Fruit fly (Drosophila melanogaster): Measurements from ENCODE around the gene CG43083.

The CG43083 gene

DNA sequence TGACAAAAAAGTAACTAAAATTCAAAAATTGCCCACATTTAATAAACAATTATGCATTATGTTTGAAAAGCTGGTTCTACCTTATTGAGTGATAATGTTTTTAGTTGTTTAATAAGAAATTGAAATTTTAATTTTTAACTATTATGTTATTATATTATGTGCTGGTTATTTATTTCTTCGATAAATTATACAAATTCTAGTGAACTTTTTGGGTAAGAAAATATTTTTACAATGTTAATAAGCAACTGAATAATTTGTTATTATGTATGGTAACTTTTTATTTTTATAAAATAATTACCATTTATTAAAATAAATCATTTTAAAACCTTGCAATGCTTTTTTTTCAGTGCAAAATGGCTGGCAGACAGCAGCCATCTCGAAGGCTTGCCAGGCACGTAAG, 31.9 kb upstream of the CG43083 start (continued):
- TF ChIP-seq CG15269 (tag; optimal IDR thresholded peaks at IDR 0.05) (peak; percentile 2), CG14965 (GFP tag; optimal IDR thresholded peaks at IDR 0.05; ENCODE audit: borderline replicate concordance) (no peak), croc (GFP tag; conservative IDR thresholded peaks at IDR 0.05) (no peak), PHDP (tag; optimal IDR thresholded peaks at IDR 0.05) (no peak)

DNA sequence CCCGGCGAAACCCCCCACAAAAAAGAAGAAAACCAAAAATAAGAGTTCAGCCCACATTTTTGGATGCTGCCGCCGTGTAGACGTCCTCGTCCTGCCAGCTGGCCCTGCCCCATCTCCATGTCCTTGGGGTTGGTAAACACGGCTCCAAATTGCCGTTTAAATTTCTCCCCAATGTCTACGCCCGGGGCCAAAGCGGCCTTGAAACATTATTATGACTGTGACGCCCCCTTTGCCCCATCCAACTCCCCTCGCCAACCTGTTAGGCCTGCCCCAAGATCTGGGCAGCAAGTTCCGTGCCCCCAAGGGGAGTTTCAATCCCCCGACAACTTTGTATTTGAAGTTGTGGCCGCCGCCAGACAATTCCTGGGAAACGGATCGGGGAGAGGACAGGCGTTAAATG, 31.5 kb upstream of the CG43083 start:
- TF ChIP-seq CG1832 (GFP tag; optimal IDR thresholded peaks at IDR 0.05) (peak; percentile 18), Mad (GFP tag; optimal IDR thresholded peaks at IDR 0.05) (no peak), CG18599 (GFP tag; optimal IDR thresholded peaks at IDR 0.05) (peak; percentile 30), Nf-YB (GFP tag; optimal IDR thresholded peaks at IDR 0.05) (no peak), CG6813 (GFP tag; optimal IDR thresholded peaks at IDR 0.05) (no peak), disco-r (GFP tag; optimal IDR thresholded peaks at IDR 0.05) (no peak), mirr (GFP tag; optimal IDR thresholded peaks at IDR 0.05) (peak; percentile 69), cato (GFP tag; optimal IDR thresholded peaks at IDR 0.05; ENCODE audit: borderline replicate concordance) (no peak), Ets65A (GFP tag) (peak; percentile 80), CG2202 (tag; optimal IDR thresholded peaks at IDR 0.05) (no peak), crol (GFP tag; IDR thresholded peaks at IDR 0.05) (peak; percentile 67), Med (GFP tag) (peak; percentile 81), Gug (GFP tag; IDR thresholded peaks at IDR 0.05) (no peak), sob (GFP tag; IDR thresholded peaks at IDR 0.05) (peak; percentile 5; the same call in 1 of the 2 replicates), CG13894 (tag; optimal IDR thresholded peaks at IDR 0.05) (peak; percentile 83), abd-A (tag; optimal IDR thresholded peaks at IDR 0.05) (peak; percentile 98), lov (optimal IDR thresholded peaks at IDR 0.05) (no peak), lov (GFP tag; IDR thresholded peaks at IDR 0.05) (no peak), D19A (tag; optimal IDR thresholded peaks at IDR 0.05) (no peak), lab (GFP tag; optimal IDR thresholded peaks at IDR 0.05) (peak; percentile 14), scrt (GFP tag; optimal IDR thresholded peaks at IDR 0.05) (peak; percentile 62), MBD-R2 (GFP tag; IDR thresholded peaks at IDR 0.05) (0 out of 2 replicates have a peak, but pooled peaks have one; percentile 11), Sry-β (GFP tag; optimal IDR thresholded peaks at IDR 0.05) (no peak), CG10543 (GFP tag; optimal IDR thresholded peaks at IDR 0.05) (peak; percentile 28), CG32767 (GFP tag; IDR thresholded peaks at IDR 0.05) (no peak), CG6272 (GFP tag; IDR thresholded peaks at IDR 0.05) (0 out of 2 replicates have a peak, but pooled peaks have one; percentile 5), wdn (GFP tag; IDR thresholded peaks at IDR 0.05) (0 out of 2 replicates have a peak, but pooled peaks have one; percentile 8), NFAT (GFP tag; IDR thresholded peaks at IDR 0.05) (0 out of 2 replicates have a peak, but pooled peaks have one; percentile 23), ftz-f1 (GFP tag; optimal IDR thresholded peaks at IDR 0.05) (peak; percentile 11), CG9932 (GFP tag; IDR thresholded peaks at IDR 0.05) (0 out of 2 replicates have a peak, but pooled peaks have one; percentile 31), CG12071 (GFP tag; optimal IDR thresholded peaks at IDR 0.05) (peak; percentile 10), knrl (GFP tag; IDR thresholded peaks at IDR 0.05; ENCODE audit: partially characterized antibody) (0 out of 3 replicates have a peak, but pooled peaks have one; percentile 24), CG11560 (tag; IDR thresholded peaks at IDR 0.05) (0 out of 3 replicates have a peak, but pooled peaks have one; percentile 33)

DNA sequence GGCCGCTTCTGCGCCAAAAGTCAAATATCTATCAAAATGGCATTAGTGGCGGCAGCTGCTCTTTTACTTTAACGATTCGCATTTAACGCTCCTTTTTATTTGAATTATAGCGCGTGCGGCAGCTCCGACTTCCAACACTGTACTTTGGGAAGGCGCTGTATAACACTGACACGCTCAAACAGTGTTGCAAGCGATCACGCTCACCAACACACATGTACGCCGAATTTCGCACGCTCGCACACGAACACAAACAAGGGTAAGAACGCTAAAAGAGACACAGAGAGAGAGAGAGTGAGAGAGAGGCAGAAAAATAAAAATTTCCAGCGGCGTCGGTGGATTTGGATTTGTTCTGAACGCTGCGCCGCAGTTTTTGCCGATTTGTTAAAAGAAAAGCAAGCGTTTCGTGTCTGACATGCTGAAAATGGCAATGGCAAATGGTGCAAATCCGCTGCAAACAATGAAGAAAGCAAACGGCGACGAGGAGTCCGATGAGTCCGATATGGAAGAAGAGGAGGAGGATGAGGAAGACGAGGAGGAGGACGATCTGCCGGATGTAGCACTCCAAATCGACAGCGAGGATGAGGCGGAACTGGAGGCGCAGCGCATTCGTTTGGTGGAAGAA, 28.6 kb upstream of the CG43083 start, which contains the start of gene Phs:
TSS of gene Phs (plus strand) at position 276 of the 622 bp plus-strand sequence.
- TF ChIP-seq pzg (GFP tag; optimal IDR thresholded peaks at IDR 0.05) (peak; percentile 85), chif (GFP tag; optimal IDR thresholded peaks at IDR 0.05) (peak; percentile 72 to 87), Fer2 (tag; optimal IDR thresholded peaks at IDR 0.05) (peak; percentile 42), CG18011 (GFP tag; optimal IDR thresholded peaks at IDR 0.05) (peak; percentile 56), Hey (tag; optimal IDR thresholded peaks at IDR 0.05) (no peak), esg (GFP tag; conservative IDR thresholded peaks at IDR 0.05) (no peak), CG15269 (tag; optimal IDR thresholded peaks at IDR 0.05) (peak; percentile 47), grau (tag; optimal IDR thresholded peaks at IDR 0.05) (peak; percentile 55), YL-1 (GFP tag; optimal IDR thresholded peaks at IDR 0.05) (peak; percentile 77), C15 (GFP tag; IDR thresholded peaks at IDR 0.05) (peak; percentile 51; the same call in 1 of the 3 replicates), CG2889 (GFP tag; IDR thresholded peaks at IDR 0.05) (no peak), pnt (GFP tag; optimal IDR thresholded peaks at IDR 0.05) (peak; percentile 64), Fer3 (tag; optimal IDR thresholded peaks at IDR 0.05) (peak; percentile 67)
